Fruit fly (Drosophila melanogaster): ENCODE measurements around the gene CG43925.

DNA sequence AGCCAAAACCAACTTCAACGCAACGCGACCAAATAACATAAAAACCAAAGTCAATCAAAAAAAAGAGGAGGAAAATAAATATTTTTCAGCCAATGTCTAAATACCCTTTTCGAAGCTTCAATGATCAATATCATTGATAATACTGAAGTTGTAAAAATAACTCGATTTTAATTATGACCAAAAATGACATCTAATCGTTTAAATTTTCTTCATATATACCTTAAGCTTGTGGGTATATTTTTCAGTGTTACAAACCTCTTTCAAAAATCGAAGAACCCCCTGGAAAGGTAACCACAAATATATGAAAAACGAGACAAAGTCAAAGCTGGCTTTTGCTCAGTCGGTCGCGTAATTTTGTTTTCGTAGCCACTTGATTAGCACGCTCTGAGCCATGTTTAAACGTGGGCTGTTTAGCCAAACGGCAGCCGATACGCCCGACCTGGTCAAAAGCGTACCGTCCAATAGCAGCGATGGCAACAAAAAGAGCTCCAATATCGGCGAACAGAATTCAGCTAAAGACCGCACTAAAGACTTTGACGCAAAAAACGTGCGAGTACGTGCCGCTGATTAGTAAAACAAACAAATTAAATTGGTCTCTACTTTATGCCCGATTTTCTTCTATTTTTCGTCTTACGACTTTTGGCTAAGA is 31.1 kb upstream of the CG43925 start:
- TF ChIP-seq psq (optimal IDR thresholded peaks at IDR 0.05) (no peak), pan (optimal IDR thresholded peaks at IDR 0.05) (no peak), usp (GFP tag; optimal IDR thresholded peaks at IDR 0.05) (no peak), EcR (GFP tag; optimal IDR thresholded peaks at IDR 0.05) (no peak)

Data from whole organism.